Worm (Caenorhabditis elegans) whole organism, L4/young adult: ENCODE results near the gene nas-37.

Source experiments
- dao-5 ChIP-seq: sonication (generic microtip); optimal IDR thresholded peaks from 2 replicates; lab custom pipeline; 2016; ENCODE audit warnings: missing genotype, missing genetic modification characterization, moderate library complexity, missing compliant biosample characterization
- him-1 ChIP-seq: sonication (generic microtip); optimal IDR thresholded peaks from 2 replicates; lab custom pipeline; 2016; ENCODE audit warnings: missing genotype, missing genetic modification reagents, missing genetic modification characterization, missing compliant biosample characterization

ce11 chrX:9962535-9962934 is 13.7 kb upstream of the nas-37 start:
- TF ChIP-seq dao-5 (tag; lab: Kevin White, UChicago) (no peak), him-1 (no peak)
